Worm (Caenorhabditis elegans) whole organism, late embryonic: Measurements from ENCODE around the gene F25B4.4.

ENCODE experiments used
- ama-1 ChIP-seq: fragments of 150-350 bp; optimal IDR thresholded peaks from 2 replicates; lab custom pipeline; 2014
- ceh-45 ChIP-seq: fragments of 200-800 bp; sonication (Bioruptor generic); IDR thresholded peaks from 2 replicates; pipeline ENCODE4 v1.3.6; 2022; ENCODE audit warnings: missing genetic modification reagents, missing genetic modification characterization, missing compliant biosample characterization
- fkh-10 ChIP-seq: fragments of 150-350 bp; optimal IDR thresholded peaks from 2 replicates; lab custom pipeline; 2014; ENCODE audit warnings: missing biosample characterization, missing genetic modification reagents, missing genetic modification characterization
- hlh-30 ChIP-seq: sonication (generic microtip); optimal IDR thresholded peaks from 2 replicates; lab custom pipeline; 2017; ENCODE audit warnings: antibody characterized with exemption, missing genetic modification characterization, missing compliant biosample characterization; ENCODE audit not compliant: insufficient read depth
- pag-3 ChIP-seq: sonication (generic microtip); optimal IDR thresholded peaks from 2 replicates; lab custom pipeline; 2016; ENCODE audit warnings: missing compliant biosample characterization, missing genetic modification characterization, borderline replicate concordance
- sox-4 ChIP-seq: sonication (generic microtip); optimal IDR thresholded peaks from 2 replicates; lab custom pipeline; 2017; ENCODE audit warnings: mild to moderate bottlenecking, missing genetic modification characterization, inconsistent platforms, missing compliant biosample characterization

DNA sequence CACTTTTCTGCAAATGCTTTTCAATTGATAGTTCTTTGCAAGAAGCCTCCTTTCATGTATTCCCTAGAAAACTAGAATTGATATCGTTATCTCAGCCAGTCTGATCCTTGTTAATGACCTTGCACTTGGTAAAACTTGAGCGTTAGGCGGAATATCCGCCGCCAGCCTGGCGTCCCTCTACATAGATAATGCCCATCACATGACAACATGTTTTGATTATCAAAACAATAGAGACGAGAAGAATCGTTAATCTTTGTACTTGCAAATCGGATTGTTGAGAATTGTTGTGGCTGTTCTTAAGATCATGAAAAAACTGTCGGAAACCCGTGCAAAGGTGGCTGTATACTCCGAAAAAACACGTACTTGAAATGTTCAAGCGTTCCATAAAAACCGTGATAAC, 8.9 kb downstream of the F25B4.4 start:
- TF ChIP-seq ceh-45 (GFP tag; lab: Robert Waterston, UW) (no peak), hlh-30 (tag; lab: Kevin White, UChicago) (no peak), sox-4 (tag; lab: Kevin White, UChicago) (no peak), ama-1 (lab: Kevin White, UChicago) (no peak), pag-3 (tag; lab: Kevin White, UChicago) (no peak), fkh-10 (GFP tag; lab: Kevin White, UChicago) (no peak)
